Worm (Caenorhabditis elegans) whole organism, L1 larva: ENCODE measurements around the gene zim-1.

Source experiments
- aha-1 ChIP-seq: fragments of 150-350 bp; optimal IDR thresholded peaks from 2 replicates; lab custom pipeline; 2014; ENCODE audit warnings: missing biosample characterization, missing genetic modification characterization
- fkh-10 ChIP-seq: sonication (generic microtip); optimal IDR thresholded peaks from 2 replicates; lab custom pipeline; 2017; ENCODE audit warnings: missing biosample characterization, missing genetic modification reagents, missing genetic modification characterization

ce11 chrIV:10501550-10502240, 45.2 kb upstream of the zim-1 start, which contains the start of gene tax-6:
- TF ChIP-seq fkh-10 (GFP tag; lab: Kevin White, UChicago) (no peak), aha-1 (tag; lab: Kevin White, UChicago) (no peak)
